Worm (Caenorhabditis elegans): ENCODE data around the gene F25G6.8.

DNA sequence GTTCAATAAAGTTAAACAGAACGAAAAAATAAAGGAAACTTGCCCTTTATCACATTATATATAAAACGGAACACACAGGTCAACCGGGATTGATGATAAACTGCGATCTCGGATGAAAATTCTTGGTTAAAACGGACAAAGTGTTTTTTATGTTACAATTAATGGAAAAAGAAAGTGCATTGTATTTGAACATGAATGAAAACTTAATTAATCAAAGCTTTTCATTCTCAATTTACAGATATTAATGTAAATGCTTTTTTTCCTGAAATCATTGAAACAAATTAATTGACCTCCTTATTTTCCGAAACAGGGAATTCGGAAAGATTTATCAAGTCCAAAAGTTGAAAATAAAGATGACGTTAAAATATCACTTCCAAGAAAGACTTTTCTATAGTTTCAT is 36.4 kb upstream of the F25G6.8 start, which contains the start of gene F41E6.8:
- TF ChIP-seq F49E8.2 (tag; optimal IDR thresholded peaks at IDR 0.05; ENCODE audit: borderline replicate concordance) (no peak), saeg-2 (GFP tag; IDR thresholded peaks at IDR 0.05) (no peak), dpl-1 (GFP tag; optimal IDR thresholded peaks at IDR 0.05) (no peak), lsy-2 (tag; optimal IDR thresholded peaks at IDR 0.05) (no peak), vab-7 (GFP tag; IDR thresholded peaks at IDR 0.05) (no peak), unc-62 (GFP tag; optimal IDR thresholded peaks at IDR 0.05 in 1 of 2) (no peak), unc-62 (tag; optimal IDR thresholded peaks at IDR 0.05) (no peak), nhr-237 (tag; optimal IDR thresholded peaks at IDR 0.05) (no peak), snpc-4 (tag; optimal IDR thresholded peaks at IDR 0.05) (no peak)
